Worm (Caenorhabditis elegans) whole organism, late embryonic: ENCODE data around the gene gcy-33.

Experiments used
- C38D4.7 ChIP-seq: fragments of 200-800 bp; sonication (Bioruptor generic); optimal IDR thresholded peaks from 2 replicates; lab custom pipeline; 2018; ENCODE audit warnings: mild to moderate bottlenecking, missing genetic modification characterization, moderate library complexity, missing compliant biosample characterization
- F13H6.1 ChIP-seq: sonication (generic microtip); optimal IDR thresholded peaks from 2 replicates; lab custom pipeline; 2016; ENCODE audit warnings: missing genetic modification characterization, missing compliant biosample characterization
- K09A11.1 ChIP-seq: sonication (generic microtip); optimal IDR thresholded peaks from 2 replicates; lab custom pipeline; 2017; ENCODE audit warnings: antibody characterized with exemption, mild to moderate bottlenecking, missing genetic modification characterization, missing compliant biosample characterization; ENCODE audit not compliant: insufficient read depth
- ahr-1 ChIP-seq: sonication (generic microtip); optimal IDR thresholded peaks from 2 replicates; lab custom pipeline; 2016; ENCODE audit warnings: missing genetic modification characterization, missing compliant biosample characterization
- ceh-14 ChIP-seq: sonication (generic microtip); optimal IDR thresholded peaks from 2 replicates; lab custom pipeline; 2016; ENCODE audit warnings: missing genotype, missing genetic modification characterization, missing compliant biosample characterization
- ceh-18 ChIP-seq: sonication (generic microtip); optimal IDR thresholded peaks from 2 replicates; lab custom pipeline; 2016; ENCODE audit warnings: missing genetic modification characterization, missing compliant biosample characterization
- ceh-22 ChIP-seq: sonication (generic microtip); optimal IDR thresholded peaks from 2 replicates; lab custom pipeline; 2017; ENCODE audit warnings: missing biosample characterization, missing genetic modification characterization
- ceh-24 ChIP-seq: sonication (generic microtip); optimal IDR thresholded peaks from 2 replicates; lab custom pipeline; 2016; ENCODE audit warnings: mild to moderate bottlenecking, missing genetic modification characterization, missing compliant biosample characterization
- ceh-30 ChIP-seq: fragments of 150-350 bp; optimal IDR thresholded peaks from 2 replicates; lab custom pipeline; 2014; ENCODE audit warnings: missing biosample characterization, missing genetic modification characterization
- ceh-31 ChIP-seq: sonication (generic microtip); optimal IDR thresholded peaks from 2 replicates; lab custom pipeline; 2016; ENCODE audit warnings: missing genetic modification characterization, missing compliant biosample characterization
- ceh-34 ChIP-seq: sonication (generic microtip); optimal IDR thresholded peaks from 2 replicates; lab custom pipeline; 2016; ENCODE audit warnings: mild to moderate bottlenecking, missing genetic modification characterization, missing compliant biosample characterization
- che-1 ChIP-seq: sonication (generic microtip); optimal IDR thresholded peaks from 2 replicates; lab custom pipeline; 2016; ENCODE audit warnings: mild to moderate bottlenecking, missing genetic modification characterization, missing compliant biosample characterization
- dmd-4 ChIP-seq: sonication (generic microtip); optimal IDR thresholded peaks from 2 replicates; lab custom pipeline; 2016; ENCODE audit warnings: borderline replicate concordance, missing genetic modification characterization, missing compliant biosample characterization
- dve-1 ChIP-seq: sonication (generic microtip); optimal IDR thresholded peaks from 2 replicates; lab custom pipeline; 2017; ENCODE audit warnings: antibody characterized with exemption, mild to moderate bottlenecking, missing genetic modification characterization, missing compliant biosample characterization
- ets-4 ChIP-seq: sonication (generic microtip); optimal IDR thresholded peaks from 2 replicates; lab custom pipeline; 2016; ENCODE audit warnings: missing genetic modification characterization, missing compliant biosample characterization
- gmeb-2 ChIP-seq: sonication (generic microtip); optimal IDR thresholded peaks from 2 replicates; lab custom pipeline; 2016; ENCODE audit warnings: missing genetic modification characterization, inconsistent platforms, missing compliant biosample characterization
- hlh-13 ChIP-seq: fragments of 200-800 bp; sonication (Bioruptor generic); optimal IDR thresholded peaks from 2 replicates; lab custom pipeline; 2018; ENCODE audit warnings: mild to moderate bottlenecking, missing genetic modification characterization, missing compliant biosample characterization
- hlh-15 ChIP-seq: sonication (generic microtip); optimal IDR thresholded peaks from 2 replicates; lab custom pipeline; 2016; ENCODE audit warnings: missing genetic modification characterization, missing compliant biosample characterization
- hlh-8 ChIP-seq: sonication (generic microtip); optimal IDR thresholded peaks from 2 replicates; lab custom pipeline; 2016; ENCODE audit warnings: missing genotype, missing genetic modification characterization, missing compliant biosample characterization
- lin-11 ChIP-seq: fragments of 200-800 bp; sonication (Bioruptor generic); optimal IDR thresholded peaks from 2 replicates; lab custom pipeline; 2018; ENCODE audit warnings: mild to moderate bottlenecking, missing genetic modification characterization, missing compliant biosample characterization
- mec-3 ChIP-seq: sonication (generic microtip); optimal IDR thresholded peaks from 2 replicates; lab custom pipeline; 2016; ENCODE audit warnings: borderline replicate concordance, missing genetic modification characterization, missing compliant biosample characterization
- nfya-1 ChIP-seq: sonication (generic microtip); optimal IDR thresholded peaks from 2 replicates; lab custom pipeline; 2017; ENCODE audit warnings: missing genetic modification characterization, mild to moderate bottlenecking, missing compliant biosample characterization, antibody characterized with exemption, moderate library complexity
- npax-4 ChIP-seq: sonication (generic microtip); optimal IDR thresholded peaks from 2 replicates; lab custom pipeline; 2016; ENCODE audit warnings: missing genetic modification characterization, missing compliant biosample characterization
- odd-2 ChIP-seq: sonication (generic microtip); optimal IDR thresholded peaks from 2 replicates; lab custom pipeline; 2017; ENCODE audit warnings: antibody characterized with exemption, mild to moderate bottlenecking, missing genetic modification characterization, missing compliant biosample characterization
- pha-2 ChIP-seq: sonication (generic microtip); optimal IDR thresholded peaks from 2 replicates; lab custom pipeline; 2017; ENCODE audit warnings: mild to moderate bottlenecking, missing genetic modification characterization, missing compliant biosample characterization
- ref-2 ChIP-seq: sonication (generic microtip); optimal IDR thresholded peaks from 2 replicates; lab custom pipeline; 2016; ENCODE audit warnings: missing genetic modification characterization, missing compliant biosample characterization
- rnt-1 ChIP-seq: sonication (generic microtip); optimal IDR thresholded peaks from 2 replicates; lab custom pipeline; 2016; ENCODE audit warnings: missing genetic modification characterization, missing compliant biosample characterization
- sdc-2 ChIP-seq: sonication (generic microtip); optimal IDR thresholded peaks from 2 replicates; lab custom pipeline; 2016; ENCODE audit warnings: missing genotype, missing genetic modification characterization, missing compliant biosample characterization
- syd-9 ChIP-seq: sonication (generic microtip); optimal IDR thresholded peaks from 2 replicates; lab custom pipeline; 2016; ENCODE audit warnings: mild to moderate bottlenecking, missing genetic modification characterization, moderate library complexity, missing compliant biosample characterization
- tbx-2 ChIP-seq: sonication (generic microtip); optimal IDR thresholded peaks from 2 replicates; lab custom pipeline; 2016; ENCODE audit warnings: missing genetic modification characterization, missing compliant biosample characterization
- tbx-7 ChIP-seq: sonication (generic microtip); optimal IDR thresholded peaks from 2 replicates; lab custom pipeline; 2016; ENCODE audit warnings: missing genotype, missing genetic modification characterization, missing compliant biosample characterization
- ttx-3 ChIP-seq: sonication (generic microtip); optimal IDR thresholded peaks from 2 replicates; lab custom pipeline; 2016; ENCODE audit warnings: missing genetic modification reagents, missing genetic modification characterization, missing compliant biosample characterization
- unc-3 ChIP-seq, 2 experiments: fragments of 200-800 bp in 1 of 2; sonication (Bioruptor generic) in 1 of 2; sonication (generic microtip) in 1 of 2; conservative IDR thresholded peaks in 1 of 2; optimal IDR thresholded peaks in 1 of 2; 2 replicates each; pipeline versions ENCODE4 v1.3.6 to Lab custom; 2016 to 2022; ENCODE audit warnings: missing compliant biosample characterization in 2 of 2, missing genetic modification characterization in 2 of 2, missing genetic modification reagents in 1 of 2
- unc-42 ChIP-seq: sonication (generic microtip); optimal IDR thresholded peaks from 2 replicates; lab custom pipeline; 2016; ENCODE audit warnings: missing genotype, missing genetic modification characterization, missing compliant biosample characterization
- ztf-16 ChIP-seq: sonication (generic microtip); optimal IDR thresholded peaks from 2 replicates; lab custom pipeline; 2017; ENCODE audit warnings: missing genetic modification characterization, missing compliant biosample characterization

Gene gcy-33

ce11 chrV:11995862-11996261, 5.7 kb downstream of the gcy-33 start, which contains the start of gene C52E4.12:
C52E4.12 (plus strand) TSS chrV:11996162.
- TF ChIP-seq unc-3 (GFP tag; conservative IDR thresholded peaks at IDR 0.05; lab: Robert Waterston, UW) (no peak), unc-3 (tag; optimal IDR thresholded peaks at IDR 0.05; lab: Kevin White, UChicago) (no peak), F13H6.1 (tag; lab: Kevin White, UChicago) (no peak), tbx-2 (tag; lab: Kevin White, UChicago) (no peak), pha-2 (no peak), ceh-34 (tag; lab: Kevin White, UChicago) (no peak)
- TF ChIP-seq, all 69 proteins: peak for 0

- TF ChIP-seq nfya-1 (tag; lab: Kevin White, UChicago) (peak; percentile 32), syd-9 (no peak), mec-3 (tag; lab: Kevin White, UChicago) (no peak), dve-1 (no peak), ceh-30 (tag; lab: Kevin White, UChicago) (no peak), tbx-7 (tag; lab: Kevin White, UChicago) (no peak), K09A11.1 (no peak), ahr-1 (tag; lab: Kevin White, UChicago) (no peak), ets-4 (tag; lab: Kevin White, UChicago) (no peak), gmeb-2 (no peak), ceh-34 (tag; lab: Kevin White, UChicago) (peak; percentile 9), C38D4.7 (GFP tag; lab: Kevin White, UChicago) (no peak), odd-2 (tag; lab: Kevin White, UChicago) (no peak), hlh-8 (tag; lab: Kevin White, UChicago) (no peak), lin-11 (tag; lab: Kevin White, UChicago) (no peak), npax-4 (tag; lab: Kevin White, UChicago) (no peak), ref-2 (tag; lab: Kevin White, UChicago) (no peak), unc-3 (GFP tag; conservative IDR thresholded peaks at IDR 0.05; lab: Robert Waterston, UW) (no peak), unc-3 (tag; optimal IDR thresholded peaks at IDR 0.05; lab: Kevin White, UChicago) (no peak), ceh-22 (tag; lab: Kevin White, UChicago) (no peak), ceh-31 (tag; lab: Kevin White, UChicago) (peak; percentile 5), ceh-18 (tag; lab: Kevin White, UChicago) (no peak), ztf-16 (no peak), rnt-1 (tag; lab: Kevin White, UChicago) (no peak), ceh-14 (tag; lab: Kevin White, UChicago) (no peak), sdc-2 (tag; lab: Kevin White, UChicago) (peak; percentile 1), ceh-24 (tag; lab: Kevin White, UChicago) (no peak), dmd-4 (tag; lab: Kevin White, UChicago) (no peak), tbx-2 (tag; lab: Kevin White, UChicago) (peak; percentile 17), che-1 (tag; lab: Kevin White, UChicago) (no peak), ttx-3 (no peak), hlh-13 (no peak)
Observed at ce11 chrV:11993706-11994345, 7.8 kb downstream of the gcy-33 start, which contains the start of the genes cyl-1 and C52E4.7. cyl-1 (minus strand) TSS chrV:11993723. C52E4.7 (plus strand) TSS chrV:11994295.

DNA sequence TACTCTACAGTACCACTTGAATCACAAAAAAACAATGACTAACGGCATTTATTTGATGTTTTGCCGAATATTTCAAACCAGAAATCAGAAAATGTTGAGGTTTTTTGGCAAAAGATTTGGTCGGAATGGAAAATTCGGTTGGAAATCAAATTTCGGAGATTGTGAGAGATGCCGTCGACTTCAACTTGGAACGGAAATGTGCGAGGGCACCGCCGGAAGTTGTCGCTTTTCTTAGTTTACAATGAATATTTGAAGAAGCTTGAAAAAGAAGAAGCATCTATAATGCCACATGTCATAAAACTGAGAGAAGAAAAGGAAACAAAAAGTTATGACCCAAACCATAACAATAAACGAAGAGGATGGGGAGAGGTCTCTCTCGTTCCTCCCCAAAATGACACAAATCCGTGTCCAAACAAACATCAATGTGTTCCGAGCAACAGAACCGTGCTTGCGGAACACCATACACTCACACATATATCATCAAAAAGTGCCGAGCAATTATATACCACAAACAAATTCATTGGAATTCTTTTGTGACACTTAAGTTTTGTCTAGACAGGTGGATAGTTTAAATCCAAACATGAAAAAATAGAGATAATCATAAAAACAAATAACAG, 11.0 kb downstream of the gcy-33 start:
- no peak for TF ChIP-seq hlh-15 (tag; lab: Kevin White, UChicago)
- TF ChIP-seq unc-42 (tag; lab: Kevin White, UChicago): peak; percentile 55
